Worm (Caenorhabditis elegans): ENCODE measurements around the gene ges-1.

DNA sequence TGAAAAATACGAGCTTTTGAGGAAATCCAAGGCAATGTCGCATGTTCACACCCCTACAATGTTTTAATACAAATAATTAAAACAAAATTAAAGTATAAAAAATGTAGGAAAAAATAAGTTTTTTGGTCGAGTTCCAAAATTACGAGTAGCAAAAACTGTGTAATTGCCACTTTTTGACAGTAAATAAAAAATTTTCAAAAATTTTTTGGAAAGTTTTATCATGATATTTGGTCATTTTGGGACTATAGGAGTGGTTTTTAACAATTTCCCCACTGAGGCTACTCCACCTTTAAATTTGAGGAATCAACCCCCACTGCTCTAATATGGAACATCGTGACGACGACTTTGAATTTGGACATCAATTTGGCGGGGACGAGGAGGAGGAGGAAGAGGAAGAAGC, 35.5 kb upstream of the ges-1 start, which contains the start of gene gid-8:
- TF ChIP-seq ceh-91 (GFP tag; IDR thresholded peaks at IDR 0.05) (no peak), rec-8 (tag; optimal IDR thresholded peaks at IDR 0.05) (no peak), him-1 (tag; optimal IDR thresholded peaks at IDR 0.05) (no peak), nhr-120 (GFP tag; IDR thresholded peaks at IDR 0.05) (no peak), let-526 (GFP tag; IDR thresholded peaks at IDR 0.05) (no peak), lin-40 (tag; optimal IDR thresholded peaks at IDR 0.05) (no peak)
